Fruit fly (Drosophila melanogaster) whole organism, embryonic: ENCODE results near the gene CG43448.

Experiments
- CG10147 ChIP-seq: fragments of 200-800 bp; sonication (Bioruptor generic); optimal IDR thresholded peaks from 2 replicates; lab custom pipeline; 2019; ENCODE audit warnings: missing biosample characterization, mild to moderate bottlenecking, missing genetic modification characterization, moderate library complexity
- CG10462 ChIP-seq: fragments of 200-800 bp; sonication (Bioruptor generic); optimal IDR thresholded peaks from 2 replicates; lab custom pipeline; 2016; ENCODE audit warnings: missing biosample characterization, missing genetic modification characterization
- CG10543 ChIP-seq: fragments of 200-800 bp; sonication (Bioruptor generic); optimal IDR thresholded peaks from 3 replicates; lab custom pipeline; 2017; ENCODE audit warnings: missing biosample characterization, mild to moderate bottlenecking, missing genetic modification characterization, moderate library complexity
- CG10565 ChIP-seq: fragments of 200-800 bp; sonication (Bioruptor generic); optimal IDR thresholded peaks from 3 replicates; lab custom pipeline; 2016; ENCODE audit warnings: missing biosample characterization, mild to moderate bottlenecking, missing genetic modification characterization
- CG11456 ChIP-seq: fragments of 200-800 bp; sonication (Bioruptor generic); IDR thresholded peaks from 3 replicates; pipeline ENCODE4 v1.3.6; 2022; ENCODE audit warnings: missing biosample characterization, missing genetic modification characterization
- CG13894 ChIP-seq: fragments of 200-800 bp; sonication (Bioruptor generic); optimal IDR thresholded peaks from 3 replicates; lab custom pipeline; 2018; ENCODE audit warnings: missing biosample characterization, mild to moderate bottlenecking, missing genetic modification characterization, moderate library complexity
- CG16779 ChIP-seq: fragments of 200-800 bp; sonication (Bioruptor generic); IDR thresholded peaks from 2 replicates; pipeline ENCODE4 v1.3.6; 2022; ENCODE audit warnings: missing biosample characterization, missing genetic modification characterization
- CG17186 ChIP-seq: fragments of 200-800 bp; sonication (Bioruptor generic); optimal IDR thresholded peaks from 3 replicates; lab custom pipeline; 2017; ENCODE audit warnings: missing biosample characterization, missing genetic modification reagents, missing genetic modification characterization
- CG18262 ChIP-seq: fragments of 200-800 bp; optimal IDR thresholded peaks from 3 replicates; lab custom pipeline; 2019; ENCODE audit warnings: missing biosample characterization, mild to moderate bottlenecking, missing genetic modification characterization, moderate library complexity
- CG3065 ChIP-seq: fragments of 200-800 bp; sonication (Bioruptor generic); optimal IDR thresholded peaks from 2 replicates; lab custom pipeline; 2016; ENCODE audit warnings: missing biosample characterization, missing genetic modification characterization
- CG31365 ChIP-seq: fragments of 200-800 bp; sonication (Bioruptor generic); optimal IDR thresholded peaks from 2 replicates; lab custom pipeline; 2018; ENCODE audit warnings: missing biosample characterization, mild to moderate bottlenecking, missing genetic modification characterization
- CG31388 ChIP-seq: fragments of 200-800 bp; sonication (Bioruptor generic); optimal IDR thresholded peaks from 2 replicates; lab custom pipeline; 2016; ENCODE audit warnings: missing biosample characterization, missing genetic modification characterization
- CG3281 ChIP-seq: fragments of 200-800 bp; sonication (Bioruptor generic); optimal IDR thresholded peaks from 3 replicates; lab custom pipeline; 2017; ENCODE audit warnings: missing biosample characterization, mild to moderate bottlenecking, missing genetic modification characterization
- CG3847 ChIP-seq: fragments of 200-800 bp; sonication (Bioruptor generic); IDR thresholded peaks from 2 replicates; pipeline ENCODE4 v1.3.6; 2022; ENCODE audit warnings: missing biosample characterization, missing genetic modification characterization
- CG9876 ChIP-seq: fragments of 200-800 bp; sonication (Bioruptor generic); optimal IDR thresholded peaks from 2 replicates; lab custom pipeline; 2016; ENCODE audit warnings: missing biosample characterization, missing genetic modification characterization
- Dip3 ChIP-seq: fragments of 200-800 bp; sonication (Bioruptor generic); optimal IDR thresholded peaks from 3 replicates; lab custom pipeline; 2016; ENCODE audit warnings: missing biosample characterization, missing genetic modification characterization
- Dp ChIP-seq: fragments of 200-800 bp; sonication (Bioruptor generic); optimal IDR thresholded peaks from 2 replicates; lab custom pipeline; 2018; ENCODE audit warnings: missing biosample characterization, mild to moderate bottlenecking, missing genetic modification characterization, moderate library complexity
- E2f1 ChIP-seq: fragments of 200-800 bp; sonication (Bioruptor generic); IDR thresholded peaks from 2 replicates; pipeline ENCODE4 v1.3.6; 2022; ENCODE audit warnings: missing biosample characterization, missing genetic modification characterization
- Ets65A ChIP-seq: fragments of 200-800 bp; sonication (Bioruptor generic); peaks from one replicate; lab custom pipeline; 2016; ENCODE audit warnings: missing biosample characterization, missing genetic modification characterization
- GATAe ChIP-seq: fragments of 200-800 bp; sonication (Bioruptor generic); conservative IDR thresholded peaks from 2 replicates; pipeline ENCODE4 v1.3.6; 2022; ENCODE audit warnings: missing biosample characterization, missing genetic modification characterization
- Gug ChIP-seq: fragments of 200-800 bp; sonication (Bioruptor generic); IDR thresholded peaks from 4 replicates; pipeline ENCODE4 v1.3.6; 2022; ENCODE audit warnings: missing biosample characterization, missing genetic modification characterization
- HmgZ ChIP-seq: fragments of 200-800 bp; sonication (Bioruptor generic); optimal IDR thresholded peaks from 2 replicates; lab custom pipeline; 2018; ENCODE audit warnings: missing biosample characterization, mild to moderate bottlenecking, missing genetic modification characterization
- NC2β ChIP-seq: fragments of 200-800 bp; sonication (Bioruptor generic); optimal IDR thresholded peaks from 2 replicates; lab custom pipeline; 2016; ENCODE audit warnings: missing biosample characterization, missing genetic modification characterization
- NFAT ChIP-seq: fragments of 200-800 bp; sonication (Bioruptor generic); IDR thresholded peaks from 2 replicates; pipeline ENCODE4 v1.3.6; 2022; ENCODE audit warnings: missing biosample characterization, missing genetic modification characterization
- Sry-β ChIP-seq: fragments of 200-800 bp; sonication (Bioruptor generic); optimal IDR thresholded peaks from 2 replicates; lab custom pipeline; 2018; ENCODE audit warnings: missing biosample characterization, mild to moderate bottlenecking, missing genetic modification characterization, moderate library complexity
- ab ChIP-seq: fragments of 200-800 bp; sonication (Bioruptor generic); optimal IDR thresholded peaks from 2 replicates; lab custom pipeline; 2016; ENCODE audit warnings: missing biosample characterization, missing genetic modification characterization
- bab2 ChIP-seq: fragments of 200-800 bp; sonication (Bioruptor generic); optimal IDR thresholded peaks from 2 replicates; lab custom pipeline; 2016; ENCODE audit warnings: missing biosample characterization, missing genetic modification characterization
- ci ChIP-seq: fragments of 200-800 bp; sonication (Bioruptor generic); IDR thresholded peaks from 3 replicates; pipeline ENCODE4 v1.3.6; 2022; ENCODE audit warnings: missing biosample characterization, missing genetic modification characterization
- dimm ChIP-seq: fragments of 200-800 bp; sonication (Bioruptor generic); IDR thresholded peaks from 2 replicates; pipeline ENCODE4 v1.3.6; 2022; ENCODE audit warnings: missing biosample characterization, missing genetic modification characterization
- dm ChIP-seq: fragments of 200-800 bp; sonication (Bioruptor generic); optimal IDR thresholded peaks from 3 replicates; lab custom pipeline; 2016; ENCODE audit warnings: missing biosample characterization, missing genetic modification characterization
- ewg ChIP-seq: fragments of 200-800 bp; sonication (Bioruptor generic); optimal IDR thresholded peaks from 3 replicates; lab custom pipeline; 2017; ENCODE audit warnings: mild to moderate bottlenecking, missing biosample characterization, missing genetic modification reagents, missing genetic modification characterization
- ftz-f1 ChIP-seq: fragments of 200-800 bp; sonication (Bioruptor generic); optimal IDR thresholded peaks from 2 replicates; lab custom pipeline; 2016; ENCODE audit warnings: missing biosample characterization, missing genetic modification characterization
- gcm2 ChIP-seq: fragments of 200-800 bp; sonication (Bioruptor generic); optimal IDR thresholded peaks from 2 replicates; lab custom pipeline; 2016; ENCODE audit warnings: missing biosample characterization, missing genetic modification characterization
- inv ChIP-seq: fragments of 200-800 bp; sonication (Bioruptor generic); IDR thresholded peaks from 2 replicates; pipeline ENCODE4 v1.3.6; 2022; ENCODE audit warnings: missing biosample characterization, missing genetic modification characterization; ENCODE audit not compliant: partially characterized antibody
- lov ChIP-seq, 2 experiments: fragments of 200-800 bp in 1 of 2; fragments of >200 bp in 1 of 2; sonication (Bioruptor generic) in 1 of 2; IDR thresholded peaks in 1 of 2; optimal IDR thresholded peaks in 1 of 2; 2 replicates in 1 of 2; 3 replicates in 1 of 2; pipeline versions ENCODE4 v1.3.6 to Lab custom; 2017 to 2022; ENCODE audit warnings: missing biosample characterization in 1 of 2, missing genetic modification characterization in 1 of 2
- pb ChIP-seq: fragments of 200-800 bp; sonication (Bioruptor generic); optimal IDR thresholded peaks from 3 replicates; lab custom pipeline; 2016; ENCODE audit warnings: missing biosample characterization, missing genetic modification characterization
- phol ChIP-seq: fragments of 200-800 bp; sonication (Bioruptor generic); optimal IDR thresholded peaks from 3 replicates; lab custom pipeline; 2018; ENCODE audit warnings: missing biosample characterization, mild to moderate bottlenecking, missing genetic modification characterization, moderate library complexity
- sqz ChIP-seq: fragments of 200-800 bp; sonication (Bioruptor generic); optimal IDR thresholded peaks from 3 replicates; lab custom pipeline; 2018; ENCODE audit warnings: missing biosample characterization, mild to moderate bottlenecking, missing genetic modification characterization
- sr ChIP-seq: fragments of 200-800 bp; sonication (Bioruptor generic); IDR thresholded peaks from 3 replicates; pipeline ENCODE4 v1.3.6; 2022; ENCODE audit warnings: missing biosample characterization, missing genetic modification characterization
- stwl ChIP-seq: fragments of 200-800 bp; sonication (Bioruptor generic); optimal IDR thresholded peaks from 3 replicates; lab custom pipeline; 2018; ENCODE audit warnings: missing biosample characterization, mild to moderate bottlenecking, missing genetic modification characterization, moderate library complexity
- vvl ChIP-seq: fragments of 200-800 bp; sonication (Bioruptor generic); IDR thresholded peaks from 2 replicates; pipeline ENCODE4 v1.3.6; 2022; ENCODE audit warnings: missing biosample characterization, missing genetic modification characterization
- wdn ChIP-seq: fragments of 200-800 bp; sonication (Bioruptor generic); IDR thresholded peaks from 2 replicates; pipeline ENCODE4 v1.3.6; 2022; ENCODE audit warnings: missing biosample characterization, missing genetic modification characterization

Gene CG43448

dm6 chr3R:30243262-30243815 lies 5.8 kb upstream of the CG43448 start, which contains the start of gene CG9737 (continued):
- TF ChIP-seq HmgZ (tag; lab: Kevin White, UChicago) = peak; percentile 7
- TF ChIP-seq CG9876 (GFP tag; lab: Kevin White, UChicago) = no peak
- TF ChIP-seq dimm (GFP tag; lab: Robert Waterston, UW) = no peak
- TF ChIP-seq pb (GFP tag; lab: Kevin White, UChicago) = no peak
- no peak for TF ChIP-seq CG17186 (GFP tag; lab: Kevin White, UChicago)
- TF ChIP-seq ci (GFP tag; lab: Robert Waterston, UW) = no peak; the same call in 2 of the 3 replicates
- TF ChIP-seq CG16779 (GFP tag; lab: Robert Waterston, UW) = no peak
- TF ChIP-seq CG10462 (GFP tag; lab: Kevin White, UChicago) = no peak
- no peak for TF ChIP-seq CG18262 (tag; lab: Kevin White, UChicago)
- TF ChIP-seq CG31388 = no peak
- no peak for TF ChIP-seq GATAe (GFP tag; lab: Robert Waterston, UW)
- TF ChIP-seq ewg = no peak
- TF ChIP-seq CG13894 (tag; lab: Kevin White, UChicago) = peak; percentile 61
- TF ChIP-seq lov (optimal IDR thresholded peaks at IDR 0.05; lab: Kevin White, UChicago) = no peak
- TF ChIP-seq lov (GFP tag; IDR thresholded peaks at IDR 0.05; lab: Robert Waterston, UW) = no peak
- no peak for TF ChIP-seq phol
- no peak for TF ChIP-seq ab
- TF ChIP-seq CG3847 (GFP tag; lab: Robert Waterston, UW) = no peak
- no peak for TF ChIP-seq CG31365 (tag; lab: Kevin White, UChicago)
- TF ChIP-seq wdn (GFP tag; lab: Robert Waterston, UW) = no peak
- no peak for TF ChIP-seq CG10565 (GFP tag; lab: Kevin White, UChicago)
- no peak for TF ChIP-seq NC2β (GFP tag; lab: Kevin White, UChicago)
- TF ChIP-seq bab2 = no peak
- no peak for TF ChIP-seq stwl (tag; lab: Kevin White, UChicago)
- no peak for TF ChIP-seq CG11456 (GFP tag; lab: Robert Waterston, UW)
- TF ChIP-seq CG3281 = no peak
- peak; percentile 93 for TF ChIP-seq ftz-f1 (GFP tag; lab: Kevin White, UChicago)
- TF ChIP-seq sr (GFP tag; lab: Robert Waterston, UW) = no peak
- no peak for TF ChIP-seq NFAT (GFP tag; lab: Robert Waterston, UW)
- TF ChIP-seq dm (GFP tag; lab: Kevin White, UChicago) = no peak
- no peak for TF ChIP-seq sqz (GFP tag; lab: Kevin White, UChicago)
- no peak for TF ChIP-seq Dp (GFP tag; lab: Kevin White, UChicago)
- no peak for TF ChIP-seq inv (GFP tag; lab: Robert Waterston, UW)
- TF ChIP-seq Gug (GFP tag; lab: Robert Waterston, UW) = no peak
- TF ChIP-seq E2f1 (GFP tag; lab: Robert Waterston, UW) = no peak
- TF ChIP-seq Ets65A (GFP tag; lab: Kevin White, UChicago) = no peak
- no peak for TF ChIP-seq CG10147 (GFP tag; lab: Kevin White, UChicago)
- peak; percentile 51 for TF ChIP-seq CG10543 (GFP tag; lab: Kevin White, UChicago)
- no peak for TF ChIP-seq CG3065 (GFP tag; lab: Kevin White, UChicago)
- TF ChIP-seq vvl = no peak
- no peak for TF ChIP-seq gcm2 (GFP tag; lab: Kevin White, UChicago)
- TF ChIP-seq Sry-β (GFP tag; lab: Kevin White, UChicago) = no peak
- no peak for TF ChIP-seq Dip3 (GFP tag; lab: Kevin White, UChicago)
